Worm (Caenorhabditis elegans): ENCODE data around the gene R03D7.8.

DNA sequence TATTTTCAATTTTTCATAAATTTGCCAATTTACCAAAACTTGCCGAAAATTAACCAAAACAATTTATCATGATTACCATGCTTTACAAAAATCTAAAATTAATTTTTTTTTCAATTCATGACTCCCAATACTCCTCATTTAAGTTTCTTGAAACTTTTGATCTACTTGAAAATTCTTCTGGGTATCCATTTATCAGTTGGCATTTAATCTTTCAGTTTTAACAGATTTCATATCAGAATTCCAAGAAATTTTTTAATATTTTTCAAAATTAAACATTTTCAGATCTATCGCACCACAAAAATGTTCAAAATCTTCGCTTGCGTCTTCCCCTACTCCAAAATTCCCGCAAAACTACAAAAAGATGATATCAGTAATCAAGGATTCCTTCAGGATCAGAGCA lies 32.7 kb downstream of the R03D7.8 start, which contains the start of gene Y19D2B.2:
- TF ChIP-seq ztf-26 (tag; optimal IDR thresholded peaks at IDR 0.05): no peak
- TF ChIP-seq lin-35 (GFP tag; optimal IDR thresholded peaks at IDR 0.05): no peak
- no peak for TF ChIP-seq nfya-2 (GFP tag; IDR thresholded peaks at IDR 0.05)
- no peak for TF ChIP-seq ceh-100 (GFP tag; IDR thresholded peaks at IDR 0.05)
- no peak for TF ChIP-seq him-1 (tag; optimal IDR thresholded peaks at IDR 0.05)
- TF ChIP-seq unc-62 (GFP tag; optimal IDR thresholded peaks at IDR 0.05): no peak
- no peak for TF ChIP-seq Y53G8AR.9 (GFP tag; conservative IDR thresholded peaks at IDR 0.05)
- no peak for TF ChIP-seq bed-1 (GFP tag; IDR thresholded peaks at IDR 0.05)
- no peak for TF ChIP-seq ama-1 (optimal IDR thresholded peaks at IDR 0.05)
- TF ChIP-seq ama-1 (GFP tag; optimal IDR thresholded peaks at IDR 0.05): no peak
- TF ChIP-seq ceh-91 (GFP tag; IDR thresholded peaks at IDR 0.05): no peak
- TF ChIP-seq dpl-1 (GFP tag; optimal IDR thresholded peaks at IDR 0.05): no peak
- no peak for TF ChIP-seq repo-1 (tag; optimal IDR thresholded peaks at IDR 0.05)
- TF ChIP-seq somi-1 (GFP tag; optimal IDR thresholded peaks at IDR 0.05): no peak

Data from whole organism, young adult.